Fruit fly (Drosophila melanogaster) whole organism, embryonic: ENCODE results near the gene CG9926.
A peak's percentile ranks its signal among the peaks of the same experiment; 100 is the strongest.

Experiments used
- CG10209 ChIP-seq: fragments of 200-800 bp; sonication (Bioruptor generic); optimal IDR thresholded peaks from 3 replicates; lab custom pipeline; 2017; ENCODE audit warnings: missing biosample characterization, mild to moderate bottlenecking, missing genetic modification characterization, missing genetic modification reagents
- CG10959 ChIP-seq: fragments of 200-800 bp; sonication (Bioruptor generic); IDR thresholded peaks from 2 replicates; pipeline ENCODE4 v1.3.6; 2022; ENCODE audit warnings: missing biosample characterization, missing genetic modification characterization
- CG11560 ChIP-seq: fragments of 200-800 bp; sonication (Bioruptor generic); IDR thresholded peaks from 3 replicates; pipeline ENCODE4 v1.3.6; 2022; ENCODE audit warnings: missing biosample characterization, missing genetic modification characterization
- CG12155 ChIP-seq: fragments of 200-800 bp; sonication (Bioruptor generic); optimal IDR thresholded peaks from 3 replicates; lab custom pipeline; 2016; ENCODE audit warnings: missing biosample characterization, missing genetic modification characterization
- CG13424 ChIP-seq: fragments of 200-800 bp; sonication (Bioruptor generic); optimal IDR thresholded peaks from 2 replicates; lab custom pipeline; 2019; ENCODE audit warnings: missing biosample characterization, mild to moderate bottlenecking, missing genetic modification characterization, moderate library complexity
- CG13624 ChIP-seq: fragments of 200-800 bp; sonication (Bioruptor generic); optimal IDR thresholded peaks from 2 replicates; lab custom pipeline; 2016; ENCODE audit warnings: missing biosample characterization, missing genetic modification characterization
- CG13775 ChIP-seq: fragments of 200-800 bp; sonication (Bioruptor generic); optimal IDR thresholded peaks from 3 replicates; lab custom pipeline; 2017; ENCODE audit warnings: missing biosample characterization, mild to moderate bottlenecking, missing genetic modification characterization
- CG14965 ChIP-seq: fragments of 200-800 bp; sonication (Bioruptor generic); optimal IDR thresholded peaks from 2 replicates; lab custom pipeline; 2016; ENCODE audit warnings: missing biosample characterization, missing genetic modification characterization, borderline replicate concordance
- CG17328 ChIP-seq: fragments of 200-800 bp; sonication (Bioruptor generic); IDR thresholded peaks from 2 replicates; pipeline ENCODE4 v1.3.6; 2022; ENCODE audit warnings: missing biosample characterization, missing genetic modification characterization
- CG17568 ChIP-seq: fragments of 200-800 bp; sonication (Bioruptor generic); optimal IDR thresholded peaks from 2 replicates; lab custom pipeline; 2018; ENCODE audit warnings: missing biosample characterization, mild to moderate bottlenecking, missing genetic modification characterization, moderate library complexity
- CG32532 ChIP-seq: fragments of 200-800 bp; sonication (Bioruptor generic); IDR thresholded peaks from 2 replicates; pipeline ENCODE4 v1.3.6; 2022; ENCODE audit warnings: missing biosample characterization, missing genetic modification characterization
- CG33213 ChIP-seq: fragments of 200-800 bp; sonication (Bioruptor generic); optimal IDR thresholded peaks from 3 replicates; lab custom pipeline; 2016; ENCODE audit warnings: missing biosample characterization, missing genetic modification characterization
- CG4360 ChIP-seq: fragments of 200-800 bp; sonication (Bioruptor generic); IDR thresholded peaks from 2 replicates; pipeline ENCODE4 v1.3.6; 2022; ENCODE audit warnings: missing biosample characterization, missing genetic modification characterization
- CG4404 ChIP-seq: fragments of 200-800 bp; sonication (Bioruptor generic); IDR thresholded peaks from 2 replicates; pipeline ENCODE4 v1.3.6; 2022; ENCODE audit warnings: missing biosample characterization, missing genetic modification characterization
- CG6254 ChIP-seq: fragments of 200-800 bp; sonication (Bioruptor generic); optimal IDR thresholded peaks from 3 replicates; lab custom pipeline; 2017; ENCODE audit warnings: mild to moderate bottlenecking, missing biosample characterization, missing genetic modification reagents, missing genetic modification characterization
- CG6791 ChIP-seq: fragments of 200-800 bp; sonication (Bioruptor generic); IDR thresholded peaks from 3 replicates; pipeline ENCODE4 v1.3.6; 2022; ENCODE audit warnings: missing biosample characterization, missing genetic modification characterization; ENCODE audit not compliant: partially characterized antibody
- CG7786 ChIP-seq: fragments of 200-800 bp; sonication (Bioruptor generic); optimal IDR thresholded peaks from 2 replicates; lab custom pipeline; 2016; ENCODE audit warnings: missing biosample characterization, missing genetic modification characterization
- CG7839 ChIP-seq: fragments of 200-800 bp; sonication (Bioruptor generic); optimal IDR thresholded peaks from 3 replicates; lab custom pipeline; 2018; ENCODE audit warnings: missing biosample characterization, mild to moderate bottlenecking, missing genetic modification characterization, moderate library complexity
- CG8478 ChIP-seq: fragments of >200 bp; optimal IDR thresholded peaks from 2 replicates; lab custom pipeline; 2018
- CG9797 ChIP-seq: fragments of 200-800 bp; sonication (Bioruptor generic); optimal IDR thresholded peaks from 3 replicates; lab custom pipeline; 2018; ENCODE audit warnings: missing biosample characterization, mild to moderate bottlenecking, missing genetic modification characterization
- Camta ChIP-seq: fragments of 200-800 bp; sonication (Bioruptor generic); optimal IDR thresholded peaks from 2 replicates; lab custom pipeline; 2016; ENCODE audit warnings: missing biosample characterization, missing genetic modification characterization
- Dfd ChIP-seq, 2 experiments: fragments of >200 bp; optimal IDR thresholded peaks; 2 replicates each; lab custom pipeline; 2017; ENCODE audit warnings: missing biosample characterization in 2 of 2, missing genetic modification characterization in 2 of 2
- HLHmδ ChIP-seq: fragments of 200-800 bp; sonication (Bioruptor generic); optimal IDR thresholded peaks from 2 replicates; lab custom pipeline; 2018; ENCODE audit warnings: missing biosample characterization, mild to moderate bottlenecking, missing genetic modification characterization, moderate library complexity
- Hr39 ChIP-seq: fragments of >200 bp; optimal IDR thresholded peaks from 2 replicates; lab custom pipeline; 2017
- Jarid2 ChIP-seq: fragments of 200-800 bp; sonication (Bioruptor generic); optimal IDR thresholded peaks from 3 replicates; lab custom pipeline; 2017; ENCODE audit warnings: mild to moderate bottlenecking, missing biosample characterization, missing genetic modification reagents, missing genetic modification characterization
- Nf-YC ChIP-seq: fragments of 200-800 bp; optimal IDR thresholded peaks from 3 replicates; lab custom pipeline; 2019; ENCODE audit warnings: missing biosample characterization, mild to moderate bottlenecking, missing genetic modification characterization, moderate library complexity
- Side ChIP-seq: fragments of 200-800 bp; sonication (Bioruptor generic); optimal IDR thresholded peaks from 2 replicates; lab custom pipeline; 2016; ENCODE audit warnings: missing biosample characterization, missing genetic modification characterization
- Stat92E ChIP-seq, 3 experiments: fragments of >200 bp in 2 of 3; fragments of 200-800 bp in 1 of 3; sonication (Bioruptor generic) in 1 of 3; optimal IDR thresholded peaks; 2 replicates each; lab custom pipeline; 2017 to 2019; ENCODE audit warnings: missing biosample characterization in 3 of 3, missing genetic modification characterization in 3 of 3, mild to moderate bottlenecking in 1 of 3, moderate library complexity in 1 of 3
- Trl ChIP-seq, 3 experiments: fragments of >200 bp in 2 of 3; fragments of 200-800 bp in 1 of 3; sonication (Bioruptor generic) in 1 of 3; optimal IDR thresholded peaks; 2 replicates in 1 of 3; 3 replicates in 2 of 3; lab custom pipeline; 2016 to 2017; ENCODE audit warnings: missing biosample characterization in 1 of 3, missing genetic modification characterization in 1 of 3
- aop ChIP-seq: fragments of 200-800 bp; sonication (Bioruptor generic); IDR thresholded peaks from 2 replicates; pipeline ENCODE4 v1.3.6; 2022; ENCODE audit warnings: missing biosample characterization, missing genetic modification characterization
- ara ChIP-seq: fragments of 200-800 bp; sonication (Bioruptor generic); IDR thresholded peaks from 2 replicates; pipeline ENCODE4 v1.3.6; 2022; ENCODE audit warnings: missing biosample characterization, missing genetic modification characterization
- bbx ChIP-seq: fragments of 200-800 bp; sonication (Bioruptor generic); IDR thresholded peaks from 2 replicates; pipeline ENCODE4 v1.3.6; 2022; ENCODE audit warnings: missing biosample characterization, missing genetic modification characterization; ENCODE audit not compliant: partially characterized antibody
- chn ChIP-seq: fragments of 200-800 bp; sonication (Bioruptor generic); optimal IDR thresholded peaks from 2 replicates; lab custom pipeline; 2016; ENCODE audit warnings: missing biosample characterization, missing genetic modification characterization
- ci ChIP-seq: fragments of 200-800 bp; sonication (Bioruptor generic); IDR thresholded peaks from 3 replicates; pipeline ENCODE4 v1.3.6; 2022; ENCODE audit warnings: missing biosample characterization, missing genetic modification characterization
- crol ChIP-seq: fragments of 200-800 bp; sonication (Bioruptor generic); IDR thresholded peaks from 2 replicates; pipeline ENCODE4 v1.3.6; 2022; ENCODE audit warnings: missing biosample characterization, missing genetic modification characterization
- dmrt11E ChIP-seq: fragments of 200-800 bp; sonication (Bioruptor generic); optimal IDR thresholded peaks from 3 replicates; lab custom pipeline; 2018; ENCODE audit warnings: missing biosample characterization, mild to moderate bottlenecking, missing genetic modification characterization, moderate library complexity
- ewg ChIP-seq: fragments of 200-800 bp; sonication (Bioruptor generic); optimal IDR thresholded peaks from 3 replicates; lab custom pipeline; 2017; ENCODE audit warnings: mild to moderate bottlenecking, missing biosample characterization, missing genetic modification reagents, missing genetic modification characterization
- fd96Cb ChIP-seq: fragments of 200-800 bp; sonication (Bioruptor generic); optimal IDR thresholded peaks from 2 replicates; lab custom pipeline; 2018; ENCODE audit warnings: missing biosample characterization, mild to moderate bottlenecking, missing genetic modification characterization, moderate library complexity
- jigr1 ChIP-seq: fragments of 200-800 bp; sonication (Bioruptor generic); IDR thresholded peaks from 3 replicates; pipeline ENCODE4 v1.3.6; 2022; ENCODE audit warnings: missing biosample characterization, missing genetic modification characterization
- lola ChIP-seq, 3 experiments: fragments of >200 bp in 2 of 3; fragments of 200-800 bp in 1 of 3; sonication (Bioruptor generic) in 1 of 3; optimal IDR thresholded peaks; 2 replicates each; lab custom pipeline; 2017 to 2019; ENCODE audit warnings: missing biosample characterization in 3 of 3, missing genetic modification characterization in 3 of 3, mild to moderate bottlenecking in 1 of 3, moderate library complexity in 1 of 3
- pfk ChIP-seq: fragments of 200-800 bp; sonication (Bioruptor generic); optimal IDR thresholded peaks from 2 replicates; lab custom pipeline; 2018; ENCODE audit warnings: missing biosample characterization, mild to moderate bottlenecking, missing genetic modification characterization, moderate library complexity
- pho ChIP-seq: fragments of 200-800 bp; sonication (Bioruptor generic); optimal IDR thresholded peaks from 2 replicates; lab custom pipeline; 2016; ENCODE audit warnings: missing biosample characterization, missing genetic modification characterization
- pzg ChIP-seq: fragments of 200-800 bp; sonication (Bioruptor generic); optimal IDR thresholded peaks from 3 replicates; lab custom pipeline; 2018; ENCODE audit warnings: missing biosample characterization, mild to moderate bottlenecking, missing genetic modification characterization, moderate library complexity
- repo ChIP-seq: fragments of 200-800 bp; sonication (Bioruptor generic); optimal IDR thresholded peaks from 2 replicates; lab custom pipeline; 2016; ENCODE audit warnings: missing biosample characterization, missing genetic modification characterization
- rib ChIP-seq: fragments of 200-800 bp; sonication (Bioruptor generic); IDR thresholded peaks from 2 replicates; pipeline ENCODE4 v1.3.6; 2022; ENCODE audit warnings: missing biosample characterization, missing genetic modification characterization
- ro ChIP-seq: fragments of 200-800 bp; sonication (Bioruptor generic); IDR thresholded peaks from 2 replicates; pipeline ENCODE4 v1.3.6; 2022; ENCODE audit warnings: missing biosample characterization, missing genetic modification characterization
- scrt ChIP-seq: fragments of 200-800 bp; sonication (Bioruptor generic); optimal IDR thresholded peaks from 2 replicates; lab custom pipeline; 2018; ENCODE audit warnings: missing biosample characterization, mild to moderate bottlenecking, missing genetic modification characterization, moderate library complexity
- ssp ChIP-seq: fragments of 200-800 bp; sonication (Bioruptor generic); IDR thresholded peaks from 2 replicates; pipeline ENCODE4 v1.3.6; 2022; ENCODE audit warnings: missing biosample characterization, missing genetic modification characterization
- tgo ChIP-seq: fragments of 200-800 bp; sonication (Bioruptor generic); IDR thresholded peaks from 3 replicates; pipeline ENCODE4 v1.3.6; 2022; ENCODE audit warnings: missing biosample characterization, missing genetic modification characterization
- toy ChIP-seq: fragments of 200-800 bp; sonication (Bioruptor generic); IDR thresholded peaks from 2 replicates; pipeline ENCODE4 v1.3.6; 2022; ENCODE audit warnings: missing biosample characterization, missing genetic modification characterization
- twi ChIP-seq: fragments of 200-800 bp; optimal IDR thresholded peaks from 2 replicates; lab custom pipeline; 2019; ENCODE audit warnings: missing biosample characterization, mild to moderate bottlenecking, missing genetic modification characterization, moderate library complexity

The CG9926 gene

dm6 chr3R:13901543-13901945 lies 49.4 kb downstream of the CG9926 start, which contains the start of gene ems (continued):
- TF ChIP-seq chn (GFP tag; lab: Kevin White, UChicago): no peak
- peak; percentile 44 to 81 for TF ChIP-seq Trl (optimal IDR thresholded peaks at IDR 0.05; lab: Kevin White, UChicago)
- TF ChIP-seq Trl (GFP tag; optimal IDR thresholded peaks at IDR 0.05; lab: Kevin White, UChicago): peak; percentile 11
- TF ChIP-seq CG8478 (lab: Kevin White, UChicago): peak; percentile 93
- no peak for TF ChIP-seq CG10209 (GFP tag; lab: Kevin White, UChicago)
- TF ChIP-seq CG32532 (GFP tag; lab: Robert Waterston, UW): peak; percentile 5; the same call in 1 of the 2 replicates
- TF ChIP-seq pzg (GFP tag; lab: Kevin White, UChicago): no peak
- 0 out of 2 replicates have a peak, but pooled peaks have one; percentile 13 for TF ChIP-seq ara (GFP tag; lab: Robert Waterston, UW)
- peak; percentile 81 for TF ChIP-seq Jarid2
- no peak for TF ChIP-seq pho (GFP tag; lab: Kevin White, UChicago)
- no peak for TF ChIP-seq aop
- TF ChIP-seq CG11560 (tag; lab: Robert Waterston, UW): no peak
- peak; percentile 53; the same call in 1 of the 3 replicates for TF ChIP-seq CG6791 (GFP tag; lab: Robert Waterston, UW)
- TF ChIP-seq HLHmδ: peak; percentile 56
- TF ChIP-seq CG14965 (GFP tag; lab: Kevin White, UChicago): no peak
- TF ChIP-seq ci: peak; percentile 54; the same call in 2 of the 3 replicates
- TF ChIP-seq CG33213 (GFP tag; lab: Kevin White, UChicago): no peak
- TF ChIP-seq CG17328 (GFP tag; lab: Robert Waterston, UW): peak; percentile 28; the same call in 1 of the 2 replicates
- TF ChIP-seq scrt (GFP tag; lab: Kevin White, UChicago): no peak
- TF ChIP-seq CG4360: peak; percentile 56
- TF ChIP-seq jigr1: no peak
- no peak for TF ChIP-seq CG17568
- peak; percentile 6 for TF ChIP-seq Side (GFP tag; lab: Kevin White, UChicago)
- TF ChIP-seq CG7786 (GFP tag; lab: Kevin White, UChicago): no peak
- no peak for TF ChIP-seq CG13424 (tag; lab: Kevin White, UChicago)
- TF ChIP-seq crol (GFP tag; lab: Robert Waterston, UW): peak; percentile 61
- no peak for TF ChIP-seq repo (GFP tag; lab: Kevin White, UChicago)
- TF ChIP-seq CG9797: no peak
- TF ChIP-seq tgo (GFP tag; lab: Robert Waterston, UW): no peak
- TF ChIP-seq CG10959: no peak
- no peak for TF ChIP-seq Hr39 (lab: Kevin White, UChicago)
- peak; percentile 58 for TF ChIP-seq bbx (GFP tag; lab: Robert Waterston, UW)
- TF ChIP-seq CG13624: no peak
- TF ChIP-seq dmrt11E: no peak
- no peak for TF ChIP-seq pfk
- no peak for TF ChIP-seq CG4404 (GFP tag; lab: Robert Waterston, UW)
- TF ChIP-seq Camta (GFP tag; lab: Kevin White, UChicago): no peak
- no peak for TF ChIP-seq CG12155 (GFP tag; lab: Kevin White, UChicago)
- TF ChIP-seq ewg (GFP tag; lab: Kevin White, UChicago): peak; percentile 67
- TF ChIP-seq lola (GFP tag; optimal IDR thresholded peaks at IDR 0.05; lab: Kevin White, UChicago): no peak
- TF ChIP-seq fd96Cb (tag; lab: Kevin White, UChicago): no peak
- TF ChIP-seq Nf-YC (tag; lab: Kevin White, UChicago): peak; percentile 99
- TF ChIP-seq Dfd (GFP tag; optimal IDR thresholded peaks at IDR 0.05; lab: Kevin White, UChicago): no peak
- TF ChIP-seq CG6254: no peak
- no peak for TF ChIP-seq ssp (GFP tag; lab: Robert Waterston, UW)
- no peak for TF ChIP-seq CG7839 (tag; lab: Kevin White, UChicago)
- peak in 1 of 3 experiments; percentile 62 for TF ChIP-seq Stat92E (GFP tag; optimal IDR thresholded peaks at IDR 0.05; lab: Kevin White, UChicago)
- peak; percentile 41 for TF ChIP-seq twi (tag; lab: Kevin White, UChicago)
- no peak for TF ChIP-seq toy (GFP tag; lab: Robert Waterston, UW)
- no peak for TF ChIP-seq ro
- TF ChIP-seq rib (GFP tag; lab: Robert Waterston, UW): peak; percentile 61; the same call in 1 of the 2 replicates
- TF ChIP-seq CG13775: no peak
